Worm (Caenorhabditis elegans) whole organism, late embryonic: Measurements from ENCODE around the gene riok-3.

ENCODE experiments used
- che-1 ChIP-seq: sonication (generic microtip); optimal IDR thresholded peaks from 2 replicates; lab custom pipeline; 2016; ENCODE audit warnings: mild to moderate bottlenecking, missing genetic modification characterization, missing compliant biosample characterization
- elt-2 ChIP-seq: sonication (generic microtip); optimal IDR thresholded peaks from 2 replicates; lab custom pipeline; 2016; ENCODE audit warnings: missing genetic modification reagents, missing genetic modification characterization, missing compliant biosample characterization
- lin-11 ChIP-seq: fragments of 200-800 bp; sonication (Bioruptor generic); optimal IDR thresholded peaks from 2 replicates; lab custom pipeline; 2018; ENCODE audit warnings: mild to moderate bottlenecking, missing genetic modification characterization, missing compliant biosample characterization
- nfya-1 ChIP-seq: sonication (generic microtip); optimal IDR thresholded peaks from 2 replicates; lab custom pipeline; 2017; ENCODE audit warnings: missing genetic modification characterization, mild to moderate bottlenecking, missing compliant biosample characterization, antibody characterized with exemption, moderate library complexity
- nhr-11 ChIP-seq: fragments of 150-350 bp; optimal IDR thresholded peaks from 2 replicates; lab custom pipeline; 2014; ENCODE audit warnings: missing biosample characterization, missing genetic modification characterization
- pqm-1 ChIP-seq: sonication (generic microtip); optimal IDR thresholded peaks from 2 replicates; lab custom pipeline; 2016; ENCODE audit warnings: missing genetic modification characterization, missing compliant biosample characterization
- sox-4 ChIP-seq: sonication (generic microtip); optimal IDR thresholded peaks from 2 replicates; lab custom pipeline; 2017; ENCODE audit warnings: mild to moderate bottlenecking, missing genetic modification characterization, inconsistent platforms, missing compliant biosample characterization
- tbx-2 ChIP-seq: sonication (generic microtip); optimal IDR thresholded peaks from 2 replicates; lab custom pipeline; 2016; ENCODE audit warnings: missing genetic modification characterization, missing compliant biosample characterization
- unc-86 ChIP-seq: sonication (generic microtip); optimal IDR thresholded peaks from 2 replicates; lab custom pipeline; 2016; ENCODE audit warnings: missing genetic modification characterization, missing compliant biosample characterization

DNA sequence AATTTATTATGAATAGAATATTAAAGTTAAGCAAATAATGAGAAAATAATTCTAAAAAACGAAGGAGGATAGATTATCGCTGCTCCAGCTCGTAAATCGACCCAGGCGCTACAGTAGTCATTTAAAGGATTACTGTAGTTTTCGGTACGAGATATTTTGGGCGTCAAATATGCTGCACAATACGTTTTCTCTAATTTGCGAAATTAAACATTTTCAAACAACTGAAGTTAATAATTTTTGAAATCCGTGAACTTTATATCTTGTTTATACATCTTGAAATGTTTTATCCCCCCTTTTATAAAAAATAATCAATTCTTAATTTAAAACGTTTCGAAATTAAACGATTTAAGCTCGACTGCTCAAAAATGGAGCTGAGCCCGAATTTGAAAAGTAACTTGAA lies 41.3 kb upstream of the riok-3 start, which contains the start of gene K11H3.2:
- TF ChIP-seq nfya-1 (tag; lab: Kevin White, UChicago) (no peak), elt-2 (tag; lab: Kevin White, UChicago) (no peak), tbx-2 (tag; lab: Kevin White, UChicago) (no peak), sox-4 (tag; lab: Kevin White, UChicago) (no peak), pqm-1 (tag; lab: Kevin White, UChicago) (no peak), nhr-11 (no peak), unc-86 (tag; lab: Kevin White, UChicago) (no peak), che-1 (no peak), lin-11 (tag; lab: Kevin White, UChicago) (no peak)
